Worm (Caenorhabditis elegans) whole organism, mixed stage, embryonic: ENCODE measurements around the gene agl-1.

Experiments
- blmp-1 ChIP-seq: fragments of 150-350 bp; optimal IDR thresholded peaks from 2 replicates; lab custom pipeline; 2014; ENCODE audit warnings: missing biosample characterization, missing genetic modification characterization
- lsy-2 ChIP-seq: fragments of 150-350 bp; optimal IDR thresholded peaks from 2 replicates; lab custom pipeline; 2014; ENCODE audit warnings: missing biosample characterization, missing genetic modification characterization
- nhr-28 ChIP-seq: fragments of 150-350 bp; optimal IDR thresholded peaks from 2 replicates; lab custom pipeline; 2014; ENCODE audit warnings: missing biosample characterization, missing genetic modification characterization
- ztf-11 ChIP-seq: fragments of 150-350 bp; optimal IDR thresholded peaks from 2 replicates; lab custom pipeline; 2014; ENCODE audit warnings: missing biosample characterization, missing genetic modification characterization

- no peak for TF ChIP-seq nhr-28 (tag; lab: Kevin White, UChicago)
- TF ChIP-seq blmp-1 (tag; lab: Kevin White, UChicago), result no peak
- no peak for TF ChIP-seq ztf-11 (tag; lab: Kevin White, UChicago)
- no peak for TF ChIP-seq lsy-2
These were observed 35.9 kb upstream of the agl-1 start for ce11 chrII:14393766-14394165.
